Fruit fly (Drosophila melanogaster): ENCODE measurements around the gene Mhc.

DNA sequence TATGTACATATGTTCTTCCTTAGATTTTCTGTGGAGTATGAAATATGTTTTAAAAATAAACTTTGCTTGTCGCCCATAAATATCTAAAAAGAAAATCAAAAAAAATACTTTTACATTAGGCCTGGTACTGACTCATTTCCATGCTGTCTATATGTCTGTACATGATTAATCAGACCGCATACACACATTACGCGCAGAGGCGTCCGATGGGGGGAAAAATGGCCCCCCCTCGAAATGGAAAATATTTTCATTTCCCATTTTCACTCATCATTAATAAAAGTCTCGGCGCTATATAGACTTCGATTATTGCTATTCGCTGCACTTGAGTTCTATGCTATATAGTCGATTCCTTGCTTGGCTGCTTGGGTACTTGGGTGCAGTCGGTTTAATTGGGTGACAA is 4.5 kb upstream of the Mhc start:
- TF ChIP-seq CTCF (optimal IDR thresholded peaks at IDR 0.05) (no peak), CG8478 (optimal IDR thresholded peaks at IDR 0.05) (no peak)

Measured in S2 (cell line).